Fruit fly (Drosophila melanogaster) whole organism, embryonic: ENCODE data around the gene CNMaR.

ENCODE experiments used
- Ada2b ChIP-seq: fragments of 200-800 bp; sonication (Bioruptor generic); IDR thresholded peaks from 2 replicates; pipeline ENCODE4 v1.3.6; 2022; ENCODE audit warnings: missing biosample characterization, missing genetic modification characterization
- CG10274 ChIP-seq: fragments of 200-800 bp; sonication (Bioruptor generic); optimal IDR thresholded peaks from 3 replicates; lab custom pipeline; 2017; ENCODE audit warnings: missing biosample characterization, mild to moderate bottlenecking, missing genetic modification characterization
- CG11695 ChIP-seq: fragments of 200-800 bp; sonication (Bioruptor generic); IDR thresholded peaks from 3 replicates; pipeline ENCODE4 v1.3.6; 2022; ENCODE audit warnings: missing biosample characterization, missing genetic modification characterization
- CG13287 ChIP-seq: fragments of 200-800 bp; sonication (Bioruptor generic); IDR thresholded peaks from 2 replicates; pipeline ENCODE4 v1.3.6; 2022; ENCODE audit warnings: missing biosample characterization, missing genetic modification characterization; ENCODE audit not compliant: partially characterized antibody
- CG14014 ChIP-seq: fragments of 200-800 bp; sonication (Bioruptor generic); IDR thresholded peaks from 2 replicates; pipeline ENCODE4 v1.3.6; 2022; ENCODE audit warnings: missing biosample characterization, missing genetic modification characterization
- CG15073 ChIP-seq: fragments of 200-800 bp; sonication (Bioruptor generic); optimal IDR thresholded peaks from 2 replicates; lab custom pipeline; 2016; ENCODE audit warnings: missing biosample characterization, missing genetic modification characterization
- CG1603 ChIP-seq: fragments of 200-800 bp; sonication (Bioruptor generic); optimal IDR thresholded peaks from 2 replicates; lab custom pipeline; 2019; ENCODE audit warnings: missing biosample characterization, mild to moderate bottlenecking, missing genetic modification characterization, moderate library complexity
- CG1832 ChIP-seq: fragments of 200-800 bp; sonication (Bioruptor generic); optimal IDR thresholded peaks from 2 replicates; lab custom pipeline; 2017; ENCODE audit warnings: missing biosample characterization, mild to moderate bottlenecking, missing genetic modification characterization, inconsistent platforms
- CG30020 ChIP-seq: fragments of 200-800 bp; optimal IDR thresholded peaks from 2 replicates; lab custom pipeline; 2019; ENCODE audit warnings: missing biosample characterization, mild to moderate bottlenecking, missing genetic modification characterization, moderate library complexity
- CG34376 ChIP-seq: fragments of 200-800 bp; sonication (Bioruptor generic); optimal IDR thresholded peaks from 2 replicates; lab custom pipeline; 2018; ENCODE audit warnings: missing biosample characterization, mild to moderate bottlenecking, missing genetic modification characterization
- CG5245 ChIP-seq: fragments of 200-800 bp; sonication (Bioruptor generic); optimal IDR thresholded peaks from 3 replicates; lab custom pipeline; 2016; ENCODE audit warnings: missing biosample characterization, missing genetic modification characterization
- CG6813 ChIP-seq: fragments of 200-800 bp; sonication (Bioruptor generic); optimal IDR thresholded peaks from 2 replicates; lab custom pipeline; 2017; ENCODE audit warnings: missing biosample characterization, missing genetic modification characterization, mild to moderate bottlenecking, moderate library complexity, missing genetic modification reagents
- CG6854 ChIP-seq: fragments of 200-800 bp; sonication (Bioruptor generic); optimal IDR thresholded peaks from 3 replicates; lab custom pipeline; 2017; ENCODE audit warnings: missing biosample characterization, mild to moderate bottlenecking, missing genetic modification characterization
- CG7556 ChIP-seq: fragments of 200-800 bp; sonication (Bioruptor generic); optimal IDR thresholded peaks from 2 replicates; lab custom pipeline; 2017; ENCODE audit warnings: missing biosample characterization, mild to moderate bottlenecking, missing genetic modification characterization
- CG7839 ChIP-seq: fragments of 200-800 bp; sonication (Bioruptor generic); optimal IDR thresholded peaks from 3 replicates; lab custom pipeline; 2018; ENCODE audit warnings: missing biosample characterization, mild to moderate bottlenecking, missing genetic modification characterization, moderate library complexity
- CG8388 ChIP-seq: fragments of 200-800 bp; sonication (Bioruptor generic); optimal IDR thresholded peaks from 2 replicates; lab custom pipeline; 2019; ENCODE audit warnings: missing biosample characterization, mild to moderate bottlenecking, missing genetic modification characterization, moderate library complexity
- Dbx ChIP-seq: fragments of 200-800 bp; sonication (Bioruptor generic); IDR thresholded peaks from 3 replicates; pipeline ENCODE4 v1.3.6; 2022; ENCODE audit warnings: missing biosample characterization, missing genetic modification characterization
- Dek ChIP-seq: fragments of 200-800 bp; sonication (Bioruptor generic); optimal IDR thresholded peaks from 3 replicates; lab custom pipeline; 2019; ENCODE audit warnings: missing biosample characterization, mild to moderate bottlenecking, missing genetic modification characterization, moderate library complexity
- Dref ChIP-seq: fragments of 200-800 bp; sonication (Bioruptor generic); IDR thresholded peaks from 2 replicates; pipeline ENCODE4 v1.3.6; 2022; ENCODE audit warnings: missing biosample characterization, missing genetic modification characterization
- Hr51 ChIP-seq, 2 experiments: fragments of 200-800 bp; sonication (Bioruptor generic); optimal IDR thresholded peaks; 2 replicates in 1 of 2; 3 replicates in 1 of 2; lab custom pipeline; 2016 to 2018; ENCODE audit warnings: missing biosample characterization in 2 of 2, missing genetic modification characterization in 2 of 2, mild to moderate bottlenecking in 1 of 2, moderate library complexity in 1 of 2
- Med ChIP-seq: fragments of 200-800 bp; sonication (Bioruptor generic); peaks from one replicate; lab custom pipeline; 2016; ENCODE audit warnings: missing biosample characterization, missing genetic modification characterization, mild to moderate bottlenecking, inconsistent platforms, moderate library complexity
- Scr ChIP-seq: fragments of 200-800 bp; sonication (Bioruptor generic); IDR thresholded peaks from 2 replicates; pipeline ENCODE4 v1.3.6; 2022; ENCODE audit warnings: missing biosample characterization, missing genetic modification characterization; ENCODE audit not compliant: partially characterized antibody
- Ssrp ChIP-seq: fragments of 200-800 bp; sonication (Bioruptor generic); optimal IDR thresholded peaks from 2 replicates; lab custom pipeline; 2018; ENCODE audit warnings: missing biosample characterization, mild to moderate bottlenecking, missing genetic modification characterization, moderate library complexity
- Xrp1 ChIP-seq: fragments of 200-800 bp; sonication (Bioruptor generic); IDR thresholded peaks from 2 replicates; pipeline ENCODE4 v1.3.6; 2022; ENCODE audit warnings: missing biosample characterization, missing genetic modification characterization
- ac ChIP-seq: fragments of 200-800 bp; sonication (Bioruptor generic); optimal IDR thresholded peaks from 3 replicates; lab custom pipeline; 2017; ENCODE audit warnings: missing biosample characterization, mild to moderate bottlenecking, missing genetic modification characterization
- amos ChIP-seq: fragments of 200-800 bp; sonication (Bioruptor generic); IDR thresholded peaks from 2 replicates; pipeline ENCODE4 v1.3.6; 2022; ENCODE audit warnings: missing biosample characterization, missing genetic modification characterization; ENCODE audit not compliant: partially characterized antibody
- ap ChIP-seq: fragments of 200-800 bp; sonication (Bioruptor generic); IDR thresholded peaks from 2 replicates; pipeline ENCODE4 v1.3.6; 2022; ENCODE audit warnings: missing biosample characterization, missing genetic modification characterization
- ara ChIP-seq: fragments of 200-800 bp; sonication (Bioruptor generic); IDR thresholded peaks from 2 replicates; pipeline ENCODE4 v1.3.6; 2022; ENCODE audit warnings: missing biosample characterization, missing genetic modification characterization
- ato ChIP-seq: fragments of 200-800 bp; sonication (Bioruptor generic); IDR thresholded peaks from 2 replicates; pipeline ENCODE4 v1.3.6; 2022; ENCODE audit warnings: missing biosample characterization, missing genetic modification characterization; ENCODE audit not compliant: partially characterized antibody
- bigmax ChIP-seq: fragments of 200-800 bp; sonication (Bioruptor generic); optimal IDR thresholded peaks from 2 replicates; lab custom pipeline; 2018; ENCODE audit warnings: missing biosample characterization, mild to moderate bottlenecking, missing genetic modification characterization
- bowl ChIP-seq: fragments of 200-800 bp; sonication (Bioruptor generic); IDR thresholded peaks from 2 replicates; pipeline ENCODE4 v1.3.6; 2022; ENCODE audit warnings: missing biosample characterization, missing genetic modification characterization
- cato ChIP-seq: fragments of 200-800 bp; sonication (Bioruptor generic); optimal IDR thresholded peaks from 2 replicates; lab custom pipeline; 2016; ENCODE audit warnings: missing biosample characterization, missing genetic modification characterization, borderline replicate concordance
- corto ChIP-seq: fragments of 200-800 bp; sonication (Bioruptor generic); optimal IDR thresholded peaks from 2 replicates; lab custom pipeline; 2016; ENCODE audit warnings: missing biosample characterization, mild to moderate bottlenecking, missing genetic modification characterization, moderate library complexity
- crp ChIP-seq, 2 experiments: fragments of 200-800 bp; sonication (Bioruptor generic); optimal IDR thresholded peaks; 2 replicates in 1 of 2; 3 replicates in 1 of 2; lab custom pipeline; 2017; ENCODE audit warnings: missing biosample characterization in 2 of 2, missing genetic modification characterization in 2 of 2, mild to moderate bottlenecking in 1 of 2, moderate library complexity in 1 of 2
- dmrt99B ChIP-seq: fragments of 200-800 bp; sonication (Bioruptor generic); optimal IDR thresholded peaks from 2 replicates; lab custom pipeline; 2018; ENCODE audit warnings: missing biosample characterization, mild to moderate bottlenecking, missing genetic modification characterization, moderate library complexity
- ems ChIP-seq: fragments of 200-800 bp; sonication (Bioruptor generic); optimal IDR thresholded peaks from 3 replicates; lab custom pipeline; 2016; ENCODE audit warnings: missing biosample characterization, missing genetic modification characterization
- gcm ChIP-seq: fragments of 200-800 bp; sonication (Bioruptor generic); optimal IDR thresholded peaks from 2 replicates; lab custom pipeline; 2019; ENCODE audit warnings: missing biosample characterization, mild to moderate bottlenecking, missing genetic modification characterization, moderate library complexity
- gsb-n ChIP-seq: fragments of 200-800 bp; sonication (Bioruptor generic); optimal IDR thresholded peaks from 3 replicates; lab custom pipeline; 2018; ENCODE audit warnings: missing biosample characterization, mild to moderate bottlenecking, missing genetic modification characterization
- inv ChIP-seq: fragments of 200-800 bp; sonication (Bioruptor generic); IDR thresholded peaks from 2 replicates; pipeline ENCODE4 v1.3.6; 2022; ENCODE audit warnings: missing biosample characterization, missing genetic modification characterization; ENCODE audit not compliant: partially characterized antibody
- nerfin-1 ChIP-seq: fragments of 200-800 bp; sonication (Bioruptor generic); optimal IDR thresholded peaks from 3 replicates; lab custom pipeline; 2019; ENCODE audit warnings: missing biosample characterization, mild to moderate bottlenecking, missing genetic modification characterization, moderate library complexity
- pfk ChIP-seq: fragments of 200-800 bp; sonication (Bioruptor generic); optimal IDR thresholded peaks from 2 replicates; lab custom pipeline; 2018; ENCODE audit warnings: missing biosample characterization, mild to moderate bottlenecking, missing genetic modification characterization, moderate library complexity
- pnt ChIP-seq: fragments of 200-800 bp; sonication (Bioruptor generic); optimal IDR thresholded peaks from 3 replicates; lab custom pipeline; 2016; ENCODE audit warnings: missing biosample characterization, missing genetic modification characterization
- seq ChIP-seq: fragments of 200-800 bp; sonication (Bioruptor generic); IDR thresholded peaks from 2 replicates; pipeline ENCODE4 v1.3.6; 2022; ENCODE audit warnings: missing biosample characterization, missing genetic modification characterization
- shn ChIP-seq: fragments of 200-800 bp; sonication (Bioruptor generic); optimal IDR thresholded peaks from 3 replicates; lab custom pipeline; 2016; ENCODE audit warnings: missing biosample characterization, missing genetic modification characterization
- tin ChIP-seq: fragments of 200-800 bp; sonication (Bioruptor generic); optimal IDR thresholded peaks from 3 replicates; lab custom pipeline; 2016; ENCODE audit warnings: missing biosample characterization, missing genetic modification characterization
- vvl ChIP-seq: fragments of 200-800 bp; sonication (Bioruptor generic); IDR thresholded peaks from 2 replicates; pipeline ENCODE4 v1.3.6; 2022; ENCODE audit warnings: missing biosample characterization, missing genetic modification characterization
- yki ChIP-seq: fragments of >200 bp; optimal IDR thresholded peaks from 3 replicates; lab custom pipeline; 2018
- zen2 ChIP-seq: fragments of 200-800 bp; sonication (Bioruptor generic); IDR thresholded peaks from 3 replicates; pipeline ENCODE4 v1.3.6; 2022; ENCODE audit warnings: missing biosample characterization, missing genetic modification characterization; ENCODE audit not compliant: partially characterized antibody

CNMaR gene

dm6 chr3L:9694169-9694866 lies 50.4 kb downstream of the CNMaR start (continued):
- no peak for TF ChIP-seq CG6854
- peak; percentile 29 for TF ChIP-seq corto (GFP tag; lab: Kevin White, UChicago)
- TF ChIP-seq zen2 (GFP tag; lab: Robert Waterston, UW) = peak; percentile 49; the same call in 1 of the 3 replicates
- TF ChIP-seq CG15073 (GFP tag; lab: Kevin White, UChicago) = no peak
- TF ChIP-seq dmrt99B (tag; lab: Kevin White, UChicago) = no peak
- peak; percentile 28 for TF ChIP-seq bigmax
- no peak for TF ChIP-seq CG14014 (GFP tag; lab: Robert Waterston, UW)
- no peak for TF ChIP-seq crp (GFP tag; optimal IDR thresholded peaks at IDR 0.05; lab: Kevin White, UChicago)
- TF ChIP-seq gsb-n (tag; lab: Kevin White, UChicago) = no peak
- no peak for TF ChIP-seq CG8388 (GFP tag; lab: Kevin White, UChicago)
- no peak for TF ChIP-seq Hr51 (GFP tag; optimal IDR thresholded peaks at IDR 0.05; lab: Kevin White, UChicago)
- no peak for TF ChIP-seq CG1832 (GFP tag; lab: Kevin White, UChicago)
- TF ChIP-seq Dbx (GFP tag; lab: Robert Waterston, UW) = peak; percentile 37; the same call in 1 of the 3 replicates
- TF ChIP-seq seq (GFP tag; lab: Robert Waterston, UW) = peak; percentile 49; the same call in 1 of the 2 replicates
- no peak for TF ChIP-seq tin (GFP tag; lab: Kevin White, UChicago)
- TF ChIP-seq Scr (GFP tag; lab: Robert Waterston, UW) = 0 out of 2 replicates have a peak, but pooled peaks have one; percentile 33
- TF ChIP-seq nerfin-1 (tag; lab: Kevin White, UChicago) = no peak
- TF ChIP-seq vvl (GFP tag; lab: Robert Waterston, UW) = 0 out of 2 replicates have a peak, but pooled peaks have one; percentile 32
- TF ChIP-seq CG13287 = peak; percentile 49; the same call in 1 of the 2 replicates
- TF ChIP-seq Med (GFP tag; lab: Kevin White, UChicago) = peak; percentile 8
- peak; percentile 51 for TF ChIP-seq CG34376
- TF ChIP-seq bowl = no peak
- 0 out of 3 replicates have a peak, but pooled peaks have one; percentile 26 for TF ChIP-seq CG11695 (GFP tag; lab: Robert Waterston, UW)
- no peak for TF ChIP-seq ap (GFP tag; lab: Robert Waterston, UW)
- peak; percentile 13 for TF ChIP-seq CG6813
- no peak for TF ChIP-seq ato (GFP tag; lab: Robert Waterston, UW)
- TF ChIP-seq CG30020 (tag; lab: Kevin White, UChicago) = no peak
- no peak for TF ChIP-seq Ssrp (tag; lab: Kevin White, UChicago)
- TF ChIP-seq amos (GFP tag; lab: Robert Waterston, UW) = no peak; the same call in 1 of the 2 replicates
- TF ChIP-seq CG1603 (tag; lab: Kevin White, UChicago) = no peak
- no peak for TF ChIP-seq inv (GFP tag; lab: Robert Waterston, UW)
- TF ChIP-seq ara (GFP tag; lab: Robert Waterston, UW) = no peak
- TF ChIP-seq gcm (GFP tag; lab: Kevin White, UChicago) = no peak
- no peak for TF ChIP-seq Ada2b (GFP tag; lab: Robert Waterston, UW)
- TF ChIP-seq ems (GFP tag; lab: Kevin White, UChicago) = no peak
- peak; percentile 51 for TF ChIP-seq Dref (GFP tag; lab: Robert Waterston, UW)
- no peak for TF ChIP-seq cato
- no peak for TF ChIP-seq Dek (tag; lab: Kevin White, UChicago)
- TF ChIP-seq pfk (GFP tag; lab: Kevin White, UChicago) = no peak
- no peak for TF ChIP-seq CG5245 (GFP tag; lab: Kevin White, UChicago)
- no peak for TF ChIP-seq Xrp1 (GFP tag; lab: Robert Waterston, UW)
- no peak for TF ChIP-seq CG7839 (tag; lab: Kevin White, UChicago)
- TF ChIP-seq CG7556 = no peak
- TF ChIP-seq pnt = no peak
- TF ChIP-seq ac (GFP tag; lab: Kevin White, UChicago) = no peak
- no peak for TF ChIP-seq CG10274 (GFP tag; lab: Kevin White, UChicago)
- no peak for TF ChIP-seq shn
- peak; percentile 47 for TF ChIP-seq yki
